Worm (Caenorhabditis elegans) whole organism, mixed stage, embryonic: ENCODE measurements around the gene nlp-41.

Source experiments
- blmp-1 ChIP-seq: fragments of 150-350 bp; optimal IDR thresholded peaks from 2 replicates; lab custom pipeline; 2014; ENCODE audit warnings: missing biosample characterization, missing genetic modification characterization
- elt-1 ChIP-seq: sonication (generic microtip); optimal IDR thresholded peaks from 2 replicates; lab custom pipeline; 2017; ENCODE audit warnings: missing genetic modification characterization, mild to moderate bottlenecking, missing compliant biosample characterization, antibody characterized with exemption, moderate library complexity, borderline replicate concordance; ENCODE audit not compliant: insufficient read depth
- lin-13 ChIP-seq: fragments of 150-350 bp; optimal IDR thresholded peaks from 2 replicates; lab custom pipeline; 2014; ENCODE audit warnings: missing biosample characterization, missing genetic modification characterization
- nhr-237 ChIP-seq: fragments of 150-350 bp; optimal IDR thresholded peaks from 2 replicates; lab custom pipeline; 2014; ENCODE audit warnings: missing biosample characterization, missing genetic modification characterization

DNA sequence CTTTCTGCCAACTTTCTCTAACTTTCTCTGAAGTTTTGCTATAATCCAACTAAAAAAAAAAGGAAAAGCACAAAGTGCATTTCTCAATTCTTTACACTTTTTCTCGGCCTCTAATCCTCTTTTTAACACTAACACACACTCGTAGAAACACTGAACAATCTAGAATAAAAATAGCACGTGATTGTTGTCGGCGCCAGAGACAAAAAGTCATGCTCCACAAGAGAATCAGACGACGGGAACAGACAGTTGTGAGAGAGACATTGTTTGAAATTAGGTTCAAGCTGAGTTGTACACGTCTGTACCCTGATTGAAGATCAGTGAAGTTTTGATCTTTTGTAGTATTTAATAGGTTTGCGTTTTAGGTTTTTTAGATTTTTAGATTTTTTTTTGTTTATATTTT is 47.7 kb downstream of the nlp-41 start:
- no peak for TF ChIP-seq lin-13
- no peak for TF ChIP-seq elt-1 (tag; lab: Kevin White, UChicago)
- no peak for TF ChIP-seq blmp-1 (tag; lab: Kevin White, UChicago)
- no peak for TF ChIP-seq nhr-237 (tag; lab: Kevin White, UChicago)
